Fruit fly (Drosophila melanogaster) whole organism, embryonic: ENCODE data around the gene CG11920.
A peak's percentile ranks its signal among the peaks of the same experiment; 100 is the strongest.

Experiments
- Antp ChIP-seq: fragments of 200-800 bp; sonication (Bioruptor generic); optimal IDR thresholded peaks from 3 replicates; lab custom pipeline; 2016; ENCODE audit warnings: missing biosample characterization, missing genetic modification characterization
- Atf-2 ChIP-seq: fragments of 200-800 bp; sonication (Bioruptor generic); optimal IDR thresholded peaks from 2 replicates; lab custom pipeline; 2016; ENCODE audit warnings: missing biosample characterization, missing genetic modification characterization
- BtbVII ChIP-seq: fragments of 200-800 bp; sonication (Bioruptor generic); optimal IDR thresholded peaks from 3 replicates; lab custom pipeline; 2017; ENCODE audit warnings: missing biosample characterization, mild to moderate bottlenecking, missing genetic modification characterization
- Bteb2 ChIP-seq: fragments of 200-800 bp; sonication (Bioruptor generic); optimal IDR thresholded peaks from 2 replicates; lab custom pipeline; 2016; ENCODE audit warnings: missing biosample characterization, missing genetic modification characterization
- CG10979 ChIP-seq: fragments of 200-800 bp; sonication (Bioruptor generic); optimal IDR thresholded peaks from 2 replicates; lab custom pipeline; 2018; ENCODE audit warnings: missing biosample characterization, mild to moderate bottlenecking, missing genetic modification characterization, moderate library complexity
- CG13424 ChIP-seq: fragments of 200-800 bp; sonication (Bioruptor generic); optimal IDR thresholded peaks from 2 replicates; lab custom pipeline; 2019; ENCODE audit warnings: missing biosample characterization, mild to moderate bottlenecking, missing genetic modification characterization, moderate library complexity
- CG13624 ChIP-seq: fragments of 200-800 bp; sonication (Bioruptor generic); optimal IDR thresholded peaks from 2 replicates; lab custom pipeline; 2016; ENCODE audit warnings: missing biosample characterization, missing genetic modification characterization
- CG14667 ChIP-seq: fragments of 200-800 bp; sonication (Bioruptor generic); IDR thresholded peaks from 2 replicates; pipeline ENCODE4 v1.3.6; 2022; ENCODE audit warnings: missing biosample characterization, missing genetic modification characterization
- CG14965 ChIP-seq: fragments of 200-800 bp; sonication (Bioruptor generic); optimal IDR thresholded peaks from 2 replicates; lab custom pipeline; 2016; ENCODE audit warnings: missing biosample characterization, missing genetic modification characterization, borderline replicate concordance
- CG15011 ChIP-seq: fragments of 200-800 bp; sonication (Bioruptor generic); optimal IDR thresholded peaks from 3 replicates; lab custom pipeline; 2018; ENCODE audit warnings: missing biosample characterization, mild to moderate bottlenecking, missing genetic modification characterization
- CG1602 ChIP-seq: fragments of 200-800 bp; sonication (Bioruptor generic); optimal IDR thresholded peaks from 3 replicates; lab custom pipeline; 2016; ENCODE audit warnings: missing biosample characterization, missing genetic modification characterization
- CG16815 ChIP-seq: fragments of 200-800 bp; sonication (Bioruptor generic); optimal IDR thresholded peaks from 3 replicates; lab custom pipeline; 2017; ENCODE audit warnings: missing biosample characterization, mild to moderate bottlenecking, missing genetic modification characterization
- CG2116 ChIP-seq: fragments of 200-800 bp; sonication (Bioruptor generic); optimal IDR thresholded peaks from 3 replicates; lab custom pipeline; 2018; ENCODE audit warnings: missing biosample characterization, mild to moderate bottlenecking, missing genetic modification characterization
- CG30403 ChIP-seq: fragments of 200-800 bp; sonication (Bioruptor generic); optimal IDR thresholded peaks from 3 replicates; lab custom pipeline; 2016; ENCODE audit warnings: missing biosample characterization, missing genetic modification characterization
- CG3726 ChIP-seq: fragments of 200-800 bp; sonication (Bioruptor generic); IDR thresholded peaks from 3 replicates; pipeline ENCODE4, ENCODE4 v1.3.6; 2022; ENCODE audit warnings: missing biosample characterization, missing genetic modification characterization
- CG4360 ChIP-seq: fragments of 200-800 bp; sonication (Bioruptor generic); IDR thresholded peaks from 2 replicates; pipeline ENCODE4 v1.3.6; 2022; ENCODE audit warnings: missing biosample characterization, missing genetic modification characterization
- CG4730 ChIP-seq: fragments of 200-800 bp; sonication (Bioruptor generic); IDR thresholded peaks from 2 replicates; pipeline ENCODE4 v1.3.6; 2022; ENCODE audit warnings: missing biosample characterization, missing genetic modification characterization
- CG5953 ChIP-seq: fragments of 200-800 bp; sonication (Bioruptor generic); IDR thresholded peaks from 2 replicates; pipeline ENCODE4 v1.3.6; 2022; ENCODE audit warnings: missing biosample characterization, missing genetic modification characterization
- CG6765 ChIP-seq: fragments of 200-800 bp; sonication (Bioruptor generic); optimal IDR thresholded peaks from 3 replicates; lab custom pipeline; 2017; ENCODE audit warnings: missing biosample characterization, mild to moderate bottlenecking, missing genetic modification characterization
- CG7372 ChIP-seq: fragments of 200-800 bp; sonication (Bioruptor generic); IDR thresholded peaks from 2 replicates; pipeline ENCODE4 v1.3.6; 2022; ENCODE audit warnings: missing biosample characterization, missing genetic modification characterization
- CG8281 ChIP-seq: fragments of 200-800 bp; sonication (Bioruptor generic); optimal IDR thresholded peaks from 2 replicates; lab custom pipeline; 2018; ENCODE audit warnings: missing biosample characterization, mild to moderate bottlenecking, missing genetic modification characterization, moderate library complexity
- CG8765 ChIP-seq: fragments of 200-800 bp; sonication (Bioruptor generic); IDR thresholded peaks from 2 replicates; pipeline ENCODE4 v1.3.6; 2022; ENCODE audit warnings: missing biosample characterization, missing genetic modification characterization
- CG9727 ChIP-seq: fragments of 200-800 bp; sonication (Bioruptor generic); optimal IDR thresholded peaks from 3 replicates; lab custom pipeline; 2017; ENCODE audit warnings: missing biosample characterization, mild to moderate bottlenecking, missing genetic modification characterization
- CG9932 ChIP-seq: fragments of 200-800 bp; sonication (Bioruptor generic); IDR thresholded peaks from 2 replicates; pipeline ENCODE4 v1.3.6; 2022; ENCODE audit warnings: missing biosample characterization, missing genetic modification characterization
- CHES-1-like ChIP-seq: fragments of 200-800 bp; sonication (Bioruptor generic); optimal IDR thresholded peaks from 2 replicates; lab custom pipeline; 2016; ENCODE audit warnings: missing biosample characterization, missing genetic modification characterization
- ERR ChIP-seq: fragments of 200-800 bp; sonication (Bioruptor generic); optimal IDR thresholded peaks from 2 replicates; lab custom pipeline; 2016; ENCODE audit warnings: missing biosample characterization, missing genetic modification characterization
- HLH54F ChIP-seq: fragments of 200-800 bp; sonication (Bioruptor generic); optimal IDR thresholded peaks from 3 replicates; lab custom pipeline; 2016; ENCODE audit warnings: missing biosample characterization, missing genetic modification characterization
- Jarid2 ChIP-seq: fragments of 200-800 bp; sonication (Bioruptor generic); optimal IDR thresholded peaks from 3 replicates; lab custom pipeline; 2017; ENCODE audit warnings: mild to moderate bottlenecking, missing biosample characterization, missing genetic modification reagents, missing genetic modification characterization
- Lhr ChIP-seq: fragments of 200-800 bp; sonication (Bioruptor generic); optimal IDR thresholded peaks from 3 replicates; lab custom pipeline; 2017; ENCODE audit warnings: mild to moderate bottlenecking, missing biosample characterization, missing genetic modification reagents, missing genetic modification characterization
- MBD-R2 ChIP-seq: fragments of 200-800 bp; sonication (Bioruptor generic); IDR thresholded peaks from 2 replicates; pipeline ENCODE4 v1.3.6; 2022; ENCODE audit warnings: missing biosample characterization, missing genetic modification characterization
- Sox100B ChIP-seq: fragments of 200-800 bp; sonication (Bioruptor generic); optimal IDR thresholded peaks from 3 replicates; lab custom pipeline; 2018; ENCODE audit warnings: missing biosample characterization, mild to moderate bottlenecking, missing genetic modification characterization
- ab ChIP-seq: fragments of 200-800 bp; sonication (Bioruptor generic); optimal IDR thresholded peaks from 2 replicates; lab custom pipeline; 2016; ENCODE audit warnings: missing biosample characterization, missing genetic modification characterization
- bigmax ChIP-seq: fragments of 200-800 bp; sonication (Bioruptor generic); optimal IDR thresholded peaks from 2 replicates; lab custom pipeline; 2018; ENCODE audit warnings: missing biosample characterization, mild to moderate bottlenecking, missing genetic modification characterization
- caup ChIP-seq: fragments of 200-800 bp; sonication (Bioruptor generic); optimal IDR thresholded peaks from 3 replicates; lab custom pipeline; 2017; ENCODE audit warnings: missing biosample characterization, mild to moderate bottlenecking, missing genetic modification characterization, moderate library complexity; ENCODE audit not compliant: severe bottlenecking
- crc ChIP-seq: fragments of 200-800 bp; sonication (Bioruptor generic); optimal IDR thresholded peaks from 2 replicates; lab custom pipeline; 2016; ENCODE audit warnings: missing biosample characterization, missing genetic modification characterization
- dysf ChIP-seq: fragments of 200-800 bp; sonication (Bioruptor generic); IDR thresholded peaks from 3 replicates; pipeline ENCODE4 v1.3.6; 2022; ENCODE audit warnings: missing biosample characterization, missing genetic modification characterization
- fd102C ChIP-seq: fragments of 200-800 bp; sonication (Bioruptor generic); optimal IDR thresholded peaks from 2 replicates; lab custom pipeline; 2018; ENCODE audit warnings: missing biosample characterization, mild to moderate bottlenecking, missing genetic modification characterization, moderate library complexity
- fd64A ChIP-seq: fragments of 200-800 bp; sonication (Bioruptor generic); optimal IDR thresholded peaks from 3 replicates; lab custom pipeline; 2018; ENCODE audit warnings: missing biosample characterization, mild to moderate bottlenecking, missing genetic modification characterization
- fu2 ChIP-seq: fragments of 200-800 bp; sonication (Bioruptor generic); optimal IDR thresholded peaks from 2 replicates; lab custom pipeline; 2016; ENCODE audit warnings: missing biosample characterization, missing genetic modification characterization
- gro ChIP-seq: fragments of 200-800 bp; sonication (Bioruptor generic); optimal IDR thresholded peaks from 2 replicates; lab custom pipeline; 2016; ENCODE audit warnings: missing biosample characterization, missing genetic modification characterization
- h ChIP-seq: fragments of >200 bp; optimal IDR thresholded peaks from 2 replicates; lab custom pipeline; 2017
- ham ChIP-seq: fragments of 200-800 bp; sonication (Bioruptor generic); IDR thresholded peaks from 2 replicates; pipeline ENCODE4 v1.3.6; 2022; ENCODE audit warnings: missing biosample characterization, missing genetic modification characterization
- jing ChIP-seq: fragments of 200-800 bp; sonication (Bioruptor generic); optimal IDR thresholded peaks from 2 replicates; lab custom pipeline; 2018; ENCODE audit warnings: missing biosample characterization, mild to moderate bottlenecking, missing genetic modification characterization
- kay ChIP-seq: fragments of 200-800 bp; sonication (Bioruptor generic); optimal IDR thresholded peaks from 2 replicates; lab custom pipeline; 2016; ENCODE audit warnings: missing biosample characterization, missing genetic modification characterization
- lmd ChIP-seq: fragments of 200-800 bp; sonication (Bioruptor generic); IDR thresholded peaks from 2 replicates; pipeline ENCODE4 v1.3.6; 2022; ENCODE audit warnings: missing biosample characterization, missing genetic modification characterization
- odd ChIP-seq: fragments of 200-800 bp; sonication (Bioruptor generic); optimal IDR thresholded peaks from 2 replicates; lab custom pipeline; 2017; ENCODE audit warnings: missing biosample characterization, mild to moderate bottlenecking, missing genetic modification characterization
- row ChIP-seq: fragments of 200-800 bp; sonication (Bioruptor generic); IDR thresholded peaks from 3 replicates; pipeline ENCODE4 v1.3.6; 2022; ENCODE audit warnings: missing biosample characterization, missing genetic modification characterization
- shn ChIP-seq: fragments of 200-800 bp; sonication (Bioruptor generic); optimal IDR thresholded peaks from 3 replicates; lab custom pipeline; 2016; ENCODE audit warnings: missing biosample characterization, missing genetic modification characterization
- sima ChIP-seq: fragments of 200-800 bp; sonication (Bioruptor generic); optimal IDR thresholded peaks from 2 replicates; lab custom pipeline; 2016; ENCODE audit warnings: missing biosample characterization, missing genetic modification characterization
- stwl ChIP-seq: fragments of 200-800 bp; sonication (Bioruptor generic); optimal IDR thresholded peaks from 3 replicates; lab custom pipeline; 2018; ENCODE audit warnings: missing biosample characterization, mild to moderate bottlenecking, missing genetic modification characterization, moderate library complexity
- sug ChIP-seq: fragments of 200-800 bp; optimal IDR thresholded peaks from 2 replicates; lab custom pipeline; 2019; ENCODE audit warnings: missing biosample characterization, mild to moderate bottlenecking, missing genetic modification characterization, moderate library complexity
- z ChIP-seq: fragments of 200-800 bp; sonication (Bioruptor generic); IDR thresholded peaks from 3 replicates; pipeline ENCODE4 v1.3.6; 2022; ENCODE audit warnings: missing biosample characterization, missing genetic modification characterization

The CG11920 gene

DNA sequence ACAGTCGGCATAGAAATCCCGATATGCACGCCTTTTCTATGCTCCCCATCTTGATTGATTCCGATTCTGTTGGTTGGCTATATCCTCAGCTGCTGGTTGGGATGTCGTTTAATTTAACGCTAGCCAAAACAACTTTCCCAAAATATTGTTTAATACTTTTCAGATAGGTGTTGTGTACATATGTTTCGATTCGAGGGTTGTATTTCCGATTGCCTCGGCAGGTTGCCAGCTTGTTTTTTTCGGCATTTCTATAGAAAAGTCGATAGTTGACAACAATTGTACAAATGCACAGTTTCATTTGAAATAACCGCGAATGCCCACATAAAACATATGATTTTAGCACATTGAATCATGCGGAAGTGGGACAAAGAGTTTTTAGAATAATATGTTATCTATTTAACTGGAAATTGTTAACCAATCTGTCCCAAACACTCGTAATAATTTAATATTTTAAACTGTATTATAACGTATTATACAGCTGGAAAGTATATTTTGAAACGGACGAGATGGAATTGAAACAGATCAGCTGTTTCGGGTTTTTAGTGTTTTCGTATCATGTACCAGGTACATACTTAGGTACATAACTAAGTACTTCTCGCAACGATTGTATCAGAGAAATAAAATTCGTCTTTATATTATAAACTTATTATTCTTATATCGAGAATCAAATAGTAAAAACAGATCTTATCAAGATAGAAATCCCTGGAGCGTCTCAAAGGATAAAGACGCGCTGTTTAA, 20.1 kb upstream of the CG11920 start, which contains the start of gene CG31109 (continued):
- TF ChIP-seq CG13424 (peak; percentile 22), CG9932 (no peak), odd (GFP tag; lab: Kevin White, UChicago) (no peak), jing (GFP tag; lab: Kevin White, UChicago) (no peak), ERR (GFP tag; lab: Kevin White, UChicago) (no peak), sug (tag; lab: Kevin White, UChicago) (peak; percentile 55), CG6765 (no peak), CG5953 (no peak), Atf-2 (GFP tag; lab: Kevin White, UChicago) (no peak), MBD-R2 (GFP tag; lab: Robert Waterston, UW) (peak; percentile 79), sima (GFP tag; lab: Kevin White, UChicago) (no peak), CG4730 (no peak), dysf (GFP tag; lab: Robert Waterston, UW) (no peak), fd102C (GFP tag; lab: Kevin White, UChicago) (no peak), h (lab: Kevin White, UChicago) (no peak), CG16815 (GFP tag; lab: Kevin White, UChicago) (no peak), fd64A (no peak), caup (GFP tag; lab: Kevin White, UChicago) (no peak), Lhr (GFP tag; lab: Kevin White, UChicago) (peak; percentile 31), bigmax (peak; percentile 41), CG9727 (peak; percentile 2), gro (GFP tag; lab: Kevin White, UChicago) (no peak), CG4360 (GFP tag; lab: Robert Waterston, UW) (no peak), HLH54F (GFP tag; lab: Kevin White, UChicago) (no peak), CG30403 (GFP tag; lab: Kevin White, UChicago) (peak; percentile 18), kay (GFP tag; lab: Kevin White, UChicago) (no peak), row (peak; percentile 70), CG14667 (no peak), CG15011 (GFP tag; lab: Kevin White, UChicago) (no peak), z (GFP tag; lab: Robert Waterston, UW) (no peak), CG7372 (GFP tag; lab: Robert Waterston, UW) (no peak), CG13624 (GFP tag; lab: Kevin White, UChicago) (peak; percentile 42), CG1602 (GFP tag; lab: Kevin White, UChicago) (no peak), CG3726 (GFP tag; lab: Robert Waterston, UW) (no peak), CG10979 (no peak), CG14965 (GFP tag; lab: Kevin White, UChicago) (no peak), lmd (GFP tag; lab: Robert Waterston, UW) (no peak), CG8765 (no peak), shn (GFP tag; lab: Kevin White, UChicago) (no peak), BtbVII (GFP tag; lab: Kevin White, UChicago) (no peak), Bteb2 (GFP tag; lab: Kevin White, UChicago) (peak; percentile 7), Jarid2 (GFP tag; lab: Kevin White, UChicago) (no peak), crc (GFP tag; lab: Kevin White, UChicago) (no peak), Antp (no peak), Sox100B (GFP tag; lab: Kevin White, UChicago) (no peak), ham (GFP tag; lab: Robert Waterston, UW) (no peak), ab (no peak), CG2116 (peak; percentile 99), fu2 (no peak), CG8281 (tag; lab: Kevin White, UChicago) (no peak), stwl (tag; lab: Kevin White, UChicago) (peak; percentile 77), CHES-1-like (GFP tag; lab: Kevin White, UChicago) (peak; percentile 50)
